Fruit fly (Drosophila melanogaster) whole organism, adult: ENCODE data around the gene CG13000.

Experiments used
- CG11617 ChIP-seq: fragments of 200-800 bp; sonication (Bioruptor generic); optimal IDR thresholded peaks from 2 replicates; lab custom pipeline; 2017; ENCODE audit warnings: mild to moderate bottlenecking, missing biosample characterization, missing genetic modification reagents, missing genetic modification characterization
- CG12768 ChIP-seq: fragments of 200-800 bp; sonication (Bioruptor generic); optimal IDR thresholded peaks from 2 replicates; lab custom pipeline; 2017; ENCODE audit warnings: missing biosample characterization, missing genetic modification characterization, mild to moderate bottlenecking, moderate library complexity, missing genetic modification reagents
- CG14711 ChIP-seq: fragments of 200-800 bp; sonication (Bioruptor generic); optimal IDR thresholded peaks from 2 replicates; lab custom pipeline; 2018; ENCODE audit warnings: missing biosample characterization, mild to moderate bottlenecking, missing genetic modification characterization, moderate library complexity
- CG1620 ChIP-seq: fragments of 200-800 bp; sonication (Bioruptor generic); optimal IDR thresholded peaks from 2 replicates; lab custom pipeline; 2016; ENCODE audit warnings: missing biosample characterization, missing genetic modification characterization
- CG33017 ChIP-seq: fragments of 200-800 bp; sonication (Bioruptor generic); optimal IDR thresholded peaks from 2 replicates; lab custom pipeline; 2018; ENCODE audit warnings: missing biosample characterization, mild to moderate bottlenecking, missing genetic modification characterization, moderate library complexity
- CG5204 ChIP-seq: fragments of 200-800 bp; sonication (Bioruptor generic); optimal IDR thresholded peaks from 2 replicates; lab custom pipeline; 2016; ENCODE audit warnings: missing biosample characterization, missing genetic modification characterization
- CG7045 ChIP-seq: fragments of 200-800 bp; sonication (Bioruptor generic); optimal IDR thresholded peaks from 2 replicates; lab custom pipeline; 2017; ENCODE audit warnings: missing biosample characterization, mild to moderate bottlenecking, missing genetic modification characterization
- CG7101 ChIP-seq: fragments of 200-800 bp; sonication (Bioruptor generic); optimal IDR thresholded peaks from 2 replicates; lab custom pipeline; 2018; ENCODE audit warnings: missing biosample characterization, mild to moderate bottlenecking, missing genetic modification characterization, moderate library complexity
- Clk ChIP-seq: fragments of 200-800 bp; sonication (Bioruptor generic); optimal IDR thresholded peaks from 2 replicates; lab custom pipeline; 2017; ENCODE audit warnings: missing biosample characterization, missing genetic modification characterization
- Crg-1 ChIP-seq: fragments of 200-800 bp; sonication (Bioruptor generic); optimal IDR thresholded peaks from 2 replicates; lab custom pipeline; 2016; ENCODE audit warnings: missing biosample characterization, missing genetic modification characterization
- Hr96 ChIP-seq: fragments of 200-800 bp; sonication (Bioruptor generic); optimal IDR thresholded peaks from 2 replicates; lab custom pipeline; 2016; ENCODE audit warnings: missing biosample characterization, missing genetic modification characterization
- Mnt ChIP-seq: fragments of 200-800 bp; sonication (Bioruptor generic); optimal IDR thresholded peaks from 2 replicates; lab custom pipeline; 2016; ENCODE audit warnings: missing biosample characterization, mild to moderate bottlenecking, missing genetic modification characterization
- bab1 ChIP-seq: fragments of 200-800 bp; sonication (Bioruptor generic); optimal IDR thresholded peaks from 3 replicates; lab custom pipeline; 2019; ENCODE audit warnings: missing biosample characterization, mild to moderate bottlenecking, missing genetic modification characterization, moderate library complexity
- cic ChIP-seq: fragments of 200-800 bp; sonication (Bioruptor generic); optimal IDR thresholded peaks from 2 replicates; lab custom pipeline; 2017; ENCODE audit warnings: missing biosample characterization, mild to moderate bottlenecking, missing genetic modification characterization, moderate library complexity
- cnc ChIP-seq, 2 experiments: fragments of >200 bp; optimal IDR thresholded peaks; 2 replicates each; lab custom pipeline; 2017
- kay ChIP-seq: fragments of 200-800 bp; sonication (Bioruptor generic); peaks from one replicate; lab custom pipeline; 2016; ENCODE audit warnings: missing biosample characterization, missing genetic modification characterization, borderline replicate concordance
- ovo ChIP-seq: fragments of 200-800 bp; sonication (Bioruptor generic); optimal IDR thresholded peaks from 2 replicates; lab custom pipeline; 2016; ENCODE audit warnings: missing biosample characterization, missing genetic modification characterization
- pad ChIP-seq: fragments of 200-800 bp; sonication (Bioruptor generic); optimal IDR thresholded peaks from 3 replicates; lab custom pipeline; 2017; ENCODE audit warnings: missing biosample characterization, missing genetic modification characterization, mild to moderate bottlenecking, moderate library complexity, missing genetic modification reagents
- tj ChIP-seq: fragments of 200-800 bp; sonication (Bioruptor generic); optimal IDR thresholded peaks from 3 replicates; lab custom pipeline; 2017; ENCODE audit warnings: missing biosample characterization, mild to moderate bottlenecking, missing genetic modification characterization, moderate library complexity
- toe ChIP-seq: fragments of 200-800 bp; sonication (Bioruptor generic); optimal IDR thresholded peaks from 2 replicates; lab custom pipeline; 2016; ENCODE audit warnings: missing biosample characterization, missing genetic modification characterization

The CG13000 gene

DNA sequence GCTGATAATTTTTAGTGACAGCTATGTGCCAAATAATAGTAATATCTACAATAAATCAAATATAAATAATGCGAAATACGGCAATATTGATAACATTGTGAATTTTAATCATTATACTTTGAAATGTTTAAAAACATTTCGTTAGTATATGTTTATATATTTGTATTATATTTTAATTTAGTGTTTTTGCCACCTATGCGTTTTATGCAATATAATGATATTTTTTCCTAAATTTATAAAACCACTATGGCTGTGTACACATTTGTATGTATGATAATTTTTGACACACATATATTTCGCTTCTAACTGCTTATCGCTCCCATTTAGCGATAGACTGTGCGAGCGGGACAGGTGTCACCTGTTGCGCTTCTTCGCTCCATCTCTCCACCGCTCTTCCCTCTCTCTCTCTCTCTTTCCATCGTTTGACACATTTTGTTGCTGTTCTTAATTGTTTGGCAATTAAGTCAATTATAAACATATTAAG, 4.2 kb downstream of the CG13000 start:
- TF ChIP-seq cic (GFP tag; lab: Kevin White, UChicago) (peak; percentile 34), CG12768 (GFP tag; lab: Kevin White, UChicago) (no peak), tj (no peak), Hr96 (GFP tag; lab: Kevin White, UChicago) (no peak), pad (GFP tag; lab: Kevin White, UChicago) (peak; percentile 20), Mnt (no peak), cnc (optimal IDR thresholded peaks at IDR 0.05; lab: Kevin White, UChicago) (no peak), toe (no peak), Crg-1 (GFP tag; lab: Kevin White, UChicago) (no peak), bab1 (GFP tag; lab: Kevin White, UChicago) (peak; percentile 30), kay (GFP tag; lab: Kevin White, UChicago) (no peak), CG1620 (GFP tag; lab: Kevin White, UChicago) (no peak), CG33017 (tag; lab: Kevin White, UChicago) (peak; percentile 75), Clk (GFP tag; lab: Kevin White, UChicago) (no peak), CG7101 (peak; percentile 68), ovo (GFP tag; lab: Kevin White, UChicago) (no peak), CG5204 (no peak), CG11617 (GFP tag; lab: Kevin White, UChicago) (peak; percentile 10), CG14711 (tag; lab: Kevin White, UChicago) (peak; percentile 77), CG7045 (GFP tag; lab: Kevin White, UChicago) (no peak)

DNA sequence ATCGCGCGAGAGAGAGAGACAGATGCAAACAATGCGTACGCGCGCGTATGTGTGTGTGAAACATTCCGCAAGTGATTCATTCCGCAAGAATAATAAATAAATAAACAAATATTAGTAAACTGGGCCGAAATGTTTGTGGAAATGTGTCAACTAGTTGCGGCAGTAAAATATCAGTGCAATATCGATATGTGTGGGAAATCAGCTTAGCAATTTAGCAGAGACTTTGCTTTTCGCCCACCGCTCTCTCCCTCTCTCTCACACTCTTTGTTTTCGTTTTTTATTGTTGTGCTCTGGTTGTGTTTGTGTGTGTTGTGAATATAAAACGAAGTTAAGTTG, 4.8 kb downstream of the CG13000 start:
- TF ChIP-seq CG1620 (GFP tag; lab: Kevin White, UChicago) = no peak
- no peak for TF ChIP-seq CG5204
- TF ChIP-seq tj = peak; percentile 56
- no peak for TF ChIP-seq CG14711 (tag; lab: Kevin White, UChicago)
- TF ChIP-seq CG7045 (GFP tag; lab: Kevin White, UChicago) = no peak
- no peak for TF ChIP-seq toe

DNA sequence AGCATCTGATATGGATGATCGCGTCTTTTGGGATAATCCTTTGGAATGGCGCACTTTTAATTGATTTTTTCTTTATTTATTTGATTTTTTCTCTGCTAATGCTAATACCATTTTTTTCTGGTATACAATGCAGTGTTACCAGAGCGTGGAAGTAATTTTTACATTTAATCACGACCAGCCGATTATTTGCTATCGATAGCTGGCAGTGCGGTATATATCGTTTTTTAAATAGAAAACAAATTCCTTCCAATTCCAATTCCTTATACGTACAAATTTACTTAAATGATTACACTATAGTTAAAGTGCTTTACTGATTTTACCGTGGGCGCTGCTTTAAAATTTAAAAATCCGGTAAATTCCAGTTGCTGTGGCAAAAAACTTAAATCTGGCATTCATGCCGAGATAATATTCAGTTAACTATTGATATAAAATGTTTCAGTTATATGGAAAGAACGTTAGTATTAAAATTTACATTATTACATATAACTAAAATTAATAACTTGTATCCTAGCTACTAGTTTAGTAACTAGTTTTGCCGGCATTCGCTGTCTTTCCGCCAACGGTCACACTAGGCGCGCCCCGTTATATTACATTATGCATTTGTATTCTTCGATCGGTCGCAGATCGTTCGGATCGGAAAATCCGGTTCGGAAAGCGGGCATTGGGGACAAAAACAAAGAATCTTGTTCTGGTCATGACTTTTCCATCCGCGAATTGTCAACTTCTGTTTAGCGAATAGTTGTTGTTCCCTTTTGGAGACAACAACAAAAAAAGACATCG, 5.3 kb downstream of the CG13000 start, which contains the start of the genes CG13001 and RhoGAP15B:
Gene CG13001, minus strand, starts transcription at position 137 of the 780 bp plus-strand sequence.
Gene RhoGAP15B, plus strand, starts transcription at position 556 of the 780 bp plus-strand sequence.
- TF ChIP-seq ovo (GFP tag; lab: Kevin White, UChicago) (peak; percentile 92), kay (GFP tag; lab: Kevin White, UChicago) (peak; percentile 86), CG14711 (tag; lab: Kevin White, UChicago) (no peak), bab1 (GFP tag; lab: Kevin White, UChicago) (peak; percentile 54), Clk (GFP tag; lab: Kevin White, UChicago) (no peak), Mnt (peak; percentile 39), Crg-1 (GFP tag; lab: Kevin White, UChicago) (peak; percentile 2), CG11617 (GFP tag; lab: Kevin White, UChicago) (peak; percentile 5), cic (GFP tag; lab: Kevin White, UChicago) (no peak), CG12768 (GFP tag; lab: Kevin White, UChicago) (no peak)

DNA sequence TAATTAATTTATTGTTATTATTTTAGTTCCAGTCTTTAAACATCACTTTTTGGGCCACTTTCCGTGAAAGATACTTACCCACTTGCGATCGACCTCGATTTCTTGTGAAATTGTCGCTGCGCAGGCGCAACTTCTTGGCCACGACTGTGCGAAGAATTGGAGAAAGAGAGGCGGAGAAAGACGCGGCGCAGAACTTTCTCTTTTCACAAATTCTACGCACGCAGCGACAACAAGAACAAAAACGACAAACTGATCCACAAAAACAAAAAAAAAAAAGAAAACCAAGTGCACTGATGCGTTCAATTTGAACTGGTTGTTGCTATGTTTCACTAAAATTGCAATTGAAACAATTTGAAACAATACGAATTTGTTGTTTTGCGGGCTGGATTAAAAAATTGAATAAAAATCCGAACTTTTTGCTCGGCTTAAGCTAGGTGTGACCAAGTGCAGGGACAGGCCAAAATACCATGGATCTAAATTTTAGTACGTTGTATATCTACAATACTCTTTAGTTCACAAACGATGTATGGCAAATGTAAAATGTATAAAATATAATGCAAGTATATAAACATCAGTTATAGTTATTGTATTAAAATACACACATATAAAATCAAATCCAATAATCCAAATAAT, 7.7 kb downstream of the CG13000 start, which contains the start of gene wus:
Gene wus, minus strand, starts transcription at position 448 of the 633 bp plus-strand sequence.
- no peak for TF ChIP-seq Hr96 (GFP tag; lab: Kevin White, UChicago)

DNA sequence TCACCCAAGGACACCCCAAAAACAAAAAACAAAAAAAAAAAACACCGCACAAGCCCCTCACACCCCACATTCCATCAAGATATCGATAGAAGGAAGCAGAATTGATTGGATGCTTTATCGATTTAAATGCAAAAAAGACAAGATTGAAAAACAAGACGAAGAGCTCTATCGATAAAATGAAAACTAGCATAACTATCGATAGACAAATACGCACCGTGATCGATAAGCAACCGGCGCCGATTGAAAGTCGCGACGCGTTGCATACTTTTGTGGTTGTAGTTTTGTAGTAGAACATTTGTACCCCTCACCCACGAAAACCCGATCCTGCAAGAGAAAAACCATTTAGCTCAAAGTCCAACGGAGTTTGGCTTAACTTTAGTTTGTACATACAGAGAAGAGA, 11.6 kb downstream of the CG13000 start:
- TF ChIP-seq CG11617 (GFP tag; lab: Kevin White, UChicago) (no peak), Mnt (no peak), bab1 (GFP tag; lab: Kevin White, UChicago) (no peak), tj (no peak)

DNA sequence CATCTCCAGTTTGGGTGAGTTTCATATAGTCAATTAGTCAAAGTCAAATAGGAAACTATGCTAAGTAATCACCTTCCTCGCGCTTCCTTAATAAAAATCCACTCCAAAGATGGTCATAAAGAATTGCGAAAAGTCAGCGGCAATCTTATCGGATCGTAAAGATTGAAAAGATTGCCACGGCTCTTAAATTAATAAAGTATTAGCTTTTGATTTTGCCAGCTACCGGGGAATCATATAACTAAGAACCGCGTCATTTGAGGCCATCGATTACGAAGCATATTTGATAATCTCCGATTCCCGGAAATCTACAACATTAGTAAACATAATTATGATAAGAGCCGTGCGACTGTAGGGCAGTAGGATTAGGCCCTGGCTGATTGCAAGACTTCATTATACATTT, 13.8 kb downstream of the CG13000 start:
- TF ChIP-seq Clk (GFP tag; lab: Kevin White, UChicago) (no peak), Mnt (no peak), CG7101 (no peak), CG12768 (GFP tag; lab: Kevin White, UChicago) (no peak), CG7045 (GFP tag; lab: Kevin White, UChicago) (no peak), bab1 (GFP tag; lab: Kevin White, UChicago) (no peak), CG33017 (tag; lab: Kevin White, UChicago) (no peak), pad (GFP tag; lab: Kevin White, UChicago) (no peak), tj (no peak), ovo (GFP tag; lab: Kevin White, UChicago) (no peak), CG11617 (GFP tag; lab: Kevin White, UChicago) (no peak), toe (no peak), Hr96 (GFP tag; lab: Kevin White, UChicago) (no peak), cic (GFP tag; lab: Kevin White, UChicago) (no peak), kay (GFP tag; lab: Kevin White, UChicago) (no peak), cnc (optimal IDR thresholded peaks at IDR 0.05; lab: Kevin White, UChicago) (no peak), CG5204 (no peak)
